Fruit fly (Drosophila melanogaster): Measurements from ENCODE around the gene CG42594.

Gene CG42594

dm6 chrX:4937222-4938071 is 96.8 kb downstream of the CG42594 start:
- TF ChIP-seq D19B (GFP tag; optimal IDR thresholded peaks at IDR 0.05) (no peak), Hr51 (GFP tag; optimal IDR thresholded peaks at IDR 0.05) (peak in 1 of 2 experiments; percentile 15), maf-S (GFP tag; optimal IDR thresholded peaks at IDR 0.05) (no peak), CG32772 (GFP tag; IDR thresholded peaks at IDR 0.05) (peak; percentile 64), wdn (GFP tag; IDR thresholded peaks at IDR 0.05) (no peak), Pdp1 (GFP tag; optimal IDR thresholded peaks at IDR 0.05) (peak in 1 of 2 experiments; percentile 82), pb (GFP tag; optimal IDR thresholded peaks at IDR 0.05) (no peak), CG1603 (tag; optimal IDR thresholded peaks at IDR 0.05) (peak; percentile 34), CG17361 (GFP tag; IDR thresholded peaks at IDR 0.05) (no peak), dysf (GFP tag; IDR thresholded peaks at IDR 0.05) (no peak), E2f1 (GFP tag; IDR thresholded peaks at IDR 0.05) (peak; percentile 53; the same call in 1 of the 2 replicates), dm (GFP tag; optimal IDR thresholded peaks at IDR 0.05) (no peak), CG10147 (GFP tag; optimal IDR thresholded peaks at IDR 0.05) (no peak), Elba2 (GFP tag; optimal IDR thresholded peaks at IDR 0.05) (no peak), crc (GFP tag; optimal IDR thresholded peaks at IDR 0.05) (no peak), CG15601 (tag; optimal IDR thresholded peaks at IDR 0.05) (no peak), da (GFP tag; optimal IDR thresholded peaks at IDR 0.05) (no peak), Dll (GFP tag; IDR thresholded peaks at IDR 0.05; ENCODE audit: partially characterized antibody) (0 out of 4 replicates have a peak, but pooled peaks have one; percentile 38), CG4617 (GFP tag; optimal IDR thresholded peaks at IDR 0.05; ENCODE audit: borderline replicate concordance) (peak; percentile 28), schlank (tag; optimal IDR thresholded peaks at IDR 0.05) (no peak), Tbp (GFP tag; optimal IDR thresholded peaks at IDR 0.05) (no peak), Sox100B (GFP tag; optimal IDR thresholded peaks at IDR 0.05) (no peak), CG16863 (GFP tag; optimal IDR thresholded peaks at IDR 0.05) (no peak), CG3407 (GFP tag; optimal IDR thresholded peaks at IDR 0.05) (no peak), CG4424 (GFP tag; optimal IDR thresholded peaks at IDR 0.05) (no peak), CG17385 (GFP tag; optimal IDR thresholded peaks at IDR 0.05) (peak; percentile 60), ab (GFP tag; optimal IDR thresholded peaks at IDR 0.05) (no peak), Trl (optimal IDR thresholded peaks at IDR 0.05) (peak; percentile 28 to 69), Trl (GFP tag; optimal IDR thresholded peaks at IDR 0.05) (no peak), NC2α (GFP tag; optimal IDR thresholded peaks at IDR 0.05) (no peak), CG14667 (GFP tag; IDR thresholded peaks at IDR 0.05) (no peak), gcm2 (GFP tag; optimal IDR thresholded peaks at IDR 0.05) (no peak), sens (GFP tag) (no peak), CG33557 (GFP tag; optimal IDR thresholded peaks at IDR 0.05) (peak; percentile 2), kni (GFP tag; optimal IDR thresholded peaks at IDR 0.05) (peak; percentile 35), CG10543 (GFP tag; optimal IDR thresholded peaks at IDR 0.05) (no peak), chinmo (GFP tag; IDR thresholded peaks at IDR 0.05; ENCODE audit: partially characterized antibody) (0 out of 4 replicates have a peak, but pooled peaks have one; percentile 57), grau (tag; optimal IDR thresholded peaks at IDR 0.05) (no peak), CG11723 (GFP tag; optimal IDR thresholded peaks at IDR 0.05) (no peak), CG14441 (GFP tag; IDR thresholded peaks at IDR 0.05) (no peak), insv (GFP tag; optimal IDR thresholded peaks at IDR 0.05) (peak in 1 of 2 experiments; percentile 58), ase (GFP tag; IDR thresholded peaks at IDR 0.05) (no peak), ttk (GFP tag; IDR thresholded peaks at IDR 0.05) (no peak), Blimp-1 (GFP tag; optimal IDR thresholded peaks at IDR 0.05) (peak; percentile 93), Ada2b (GFP tag; IDR thresholded peaks at IDR 0.05) (no peak), Fer1 (GFP tag; optimal IDR thresholded peaks at IDR 0.05) (peak; percentile 10), sqz (GFP tag; optimal IDR thresholded peaks at IDR 0.05) (peak; percentile 52), CG4360 (GFP tag; IDR thresholded peaks at IDR 0.05) (no peak), cg (GFP tag; optimal IDR thresholded peaks at IDR 0.05) (peak; percentile 82)

Data from whole organism, embryonic.